Worm (Caenorhabditis elegans) whole organism, late embryonic: ENCODE measurements around the gene srh-246.

Experiments
- C38D4.7 ChIP-seq: fragments of 200-800 bp; sonication (Bioruptor generic); optimal IDR thresholded peaks from 2 replicates; lab custom pipeline; 2018; ENCODE audit warnings: mild to moderate bottlenecking, missing genetic modification characterization, moderate library complexity, missing compliant biosample characterization
- Y22D7AL.16 ChIP-seq: sonication (generic microtip); optimal IDR thresholded peaks from 2 replicates; lab custom pipeline; 2016; ENCODE audit warnings: missing genetic modification characterization, missing compliant biosample characterization
- dve-1 ChIP-seq: sonication (generic microtip); optimal IDR thresholded peaks from 2 replicates; lab custom pipeline; 2017; ENCODE audit warnings: antibody characterized with exemption, mild to moderate bottlenecking, missing genetic modification characterization, missing compliant biosample characterization
- npax-4 ChIP-seq: sonication (generic microtip); optimal IDR thresholded peaks from 2 replicates; lab custom pipeline; 2016; ENCODE audit warnings: missing genetic modification characterization, missing compliant biosample characterization
- zip-5 ChIP-seq: sonication (generic microtip); optimal IDR thresholded peaks from 2 replicates; lab custom pipeline; 2016; ENCODE audit warnings: missing genetic modification characterization, missing compliant biosample characterization

- no peak for TF ChIP-seq npax-4
- no peak for TF ChIP-seq Y22D7AL.16 (tag; lab: Kevin White, UChicago)
- TF ChIP-seq zip-5 (tag; lab: Kevin White, UChicago), result no peak
- TF ChIP-seq dve-1 (tag; lab: Kevin White, UChicago), result no peak
- TF ChIP-seq C38D4.7 (GFP tag; lab: Kevin White, UChicago), result no peak
Measured at ce11 chrV:671342-671741, 13.8 kb upstream of the srh-246 start, which contains the start of gene sru-24.
